Fruit fly (Drosophila melanogaster) whole organism, adult: ENCODE measurements around the gene Eip63F-1.

Experiments
- CG11617 ChIP-seq: fragments of 200-800 bp; sonication (Bioruptor generic); optimal IDR thresholded peaks from 2 replicates; lab custom pipeline; 2017; ENCODE audit warnings: mild to moderate bottlenecking, missing biosample characterization, missing genetic modification reagents, missing genetic modification characterization
- CG12768 ChIP-seq: fragments of 200-800 bp; sonication (Bioruptor generic); optimal IDR thresholded peaks from 2 replicates; lab custom pipeline; 2017; ENCODE audit warnings: missing biosample characterization, missing genetic modification characterization, mild to moderate bottlenecking, moderate library complexity, missing genetic modification reagents
- CG14711 ChIP-seq: fragments of 200-800 bp; sonication (Bioruptor generic); optimal IDR thresholded peaks from 2 replicates; lab custom pipeline; 2018; ENCODE audit warnings: missing biosample characterization, mild to moderate bottlenecking, missing genetic modification characterization, moderate library complexity
- CG1620 ChIP-seq: fragments of 200-800 bp; sonication (Bioruptor generic); optimal IDR thresholded peaks from 2 replicates; lab custom pipeline; 2016; ENCODE audit warnings: missing biosample characterization, missing genetic modification characterization
- CG33017 ChIP-seq: fragments of 200-800 bp; sonication (Bioruptor generic); optimal IDR thresholded peaks from 2 replicates; lab custom pipeline; 2018; ENCODE audit warnings: missing biosample characterization, mild to moderate bottlenecking, missing genetic modification characterization, moderate library complexity
- CG5204 ChIP-seq: fragments of 200-800 bp; sonication (Bioruptor generic); optimal IDR thresholded peaks from 2 replicates; lab custom pipeline; 2016; ENCODE audit warnings: missing biosample characterization, missing genetic modification characterization
- CG7045 ChIP-seq: fragments of 200-800 bp; sonication (Bioruptor generic); optimal IDR thresholded peaks from 2 replicates; lab custom pipeline; 2017; ENCODE audit warnings: missing biosample characterization, mild to moderate bottlenecking, missing genetic modification characterization
- CG7101 ChIP-seq: fragments of 200-800 bp; sonication (Bioruptor generic); optimal IDR thresholded peaks from 2 replicates; lab custom pipeline; 2018; ENCODE audit warnings: missing biosample characterization, mild to moderate bottlenecking, missing genetic modification characterization, moderate library complexity
- Clk ChIP-seq: fragments of 200-800 bp; sonication (Bioruptor generic); optimal IDR thresholded peaks from 2 replicates; lab custom pipeline; 2017; ENCODE audit warnings: missing biosample characterization, missing genetic modification characterization
- Crg-1 ChIP-seq: fragments of 200-800 bp; sonication (Bioruptor generic); optimal IDR thresholded peaks from 2 replicates; lab custom pipeline; 2016; ENCODE audit warnings: missing biosample characterization, missing genetic modification characterization
- Hr96 ChIP-seq: fragments of 200-800 bp; sonication (Bioruptor generic); optimal IDR thresholded peaks from 2 replicates; lab custom pipeline; 2016; ENCODE audit warnings: missing biosample characterization, missing genetic modification characterization
- Mnt ChIP-seq: fragments of 200-800 bp; sonication (Bioruptor generic); optimal IDR thresholded peaks from 2 replicates; lab custom pipeline; 2016; ENCODE audit warnings: missing biosample characterization, mild to moderate bottlenecking, missing genetic modification characterization
- bab1 ChIP-seq: fragments of 200-800 bp; sonication (Bioruptor generic); optimal IDR thresholded peaks from 3 replicates; lab custom pipeline; 2019; ENCODE audit warnings: missing biosample characterization, mild to moderate bottlenecking, missing genetic modification characterization, moderate library complexity
- cic ChIP-seq: fragments of 200-800 bp; sonication (Bioruptor generic); optimal IDR thresholded peaks from 2 replicates; lab custom pipeline; 2017; ENCODE audit warnings: missing biosample characterization, mild to moderate bottlenecking, missing genetic modification characterization, moderate library complexity
- cnc ChIP-seq, 2 experiments: fragments of >200 bp; optimal IDR thresholded peaks; 2 replicates each; lab custom pipeline; 2017
- kay ChIP-seq: fragments of 200-800 bp; sonication (Bioruptor generic); peaks from one replicate; lab custom pipeline; 2016; ENCODE audit warnings: missing biosample characterization, missing genetic modification characterization, borderline replicate concordance
- ovo ChIP-seq: fragments of 200-800 bp; sonication (Bioruptor generic); optimal IDR thresholded peaks from 2 replicates; lab custom pipeline; 2016; ENCODE audit warnings: missing biosample characterization, missing genetic modification characterization
- pad ChIP-seq: fragments of 200-800 bp; sonication (Bioruptor generic); optimal IDR thresholded peaks from 3 replicates; lab custom pipeline; 2017; ENCODE audit warnings: missing biosample characterization, missing genetic modification characterization, mild to moderate bottlenecking, moderate library complexity, missing genetic modification reagents
- tj ChIP-seq: fragments of 200-800 bp; sonication (Bioruptor generic); optimal IDR thresholded peaks from 3 replicates; lab custom pipeline; 2017; ENCODE audit warnings: missing biosample characterization, mild to moderate bottlenecking, missing genetic modification characterization, moderate library complexity
- toe ChIP-seq: fragments of 200-800 bp; sonication (Bioruptor generic); optimal IDR thresholded peaks from 2 replicates; lab custom pipeline; 2016; ENCODE audit warnings: missing biosample characterization, missing genetic modification characterization

The Eip63F-1 gene

DNA sequence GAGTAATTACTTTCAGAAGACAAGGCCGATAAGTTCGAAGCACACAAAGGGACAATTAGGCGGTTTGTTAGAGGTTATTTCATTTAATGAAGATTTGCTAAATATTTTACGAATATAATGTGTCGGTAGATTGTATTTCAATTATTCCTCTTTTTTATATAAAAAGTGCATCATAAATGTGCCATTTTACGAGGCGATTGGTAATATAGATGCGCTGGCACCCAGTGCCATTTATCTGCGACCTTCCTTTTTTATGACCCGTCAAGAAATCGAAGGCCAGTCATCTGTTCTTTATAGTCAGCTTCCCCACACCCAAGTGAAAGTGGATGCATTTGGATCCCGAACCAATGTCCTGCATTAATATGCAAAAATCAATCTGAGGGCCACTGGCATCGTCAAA is 8.0 kb downstream of the Eip63F-1 start:
- TF ChIP-seq CG14711 (tag; lab: Kevin White, UChicago) (no peak), CG1620 (GFP tag; lab: Kevin White, UChicago) (no peak), CG7101 (tag; lab: Kevin White, UChicago) (no peak), cic (GFP tag; lab: Kevin White, UChicago) (no peak), Mnt (no peak), Clk (GFP tag; lab: Kevin White, UChicago) (no peak), CG12768 (GFP tag; lab: Kevin White, UChicago) (no peak), cnc (optimal IDR thresholded peaks at IDR 0.05; lab: Kevin White, UChicago) (no peak), CG33017 (tag; lab: Kevin White, UChicago) (no peak), Hr96 (no peak), bab1 (GFP tag; lab: Kevin White, UChicago) (no peak), CG5204 (GFP tag; lab: Kevin White, UChicago) (no peak), kay (GFP tag; lab: Kevin White, UChicago) (no peak), pad (GFP tag; lab: Kevin White, UChicago) (no peak)

DNA sequence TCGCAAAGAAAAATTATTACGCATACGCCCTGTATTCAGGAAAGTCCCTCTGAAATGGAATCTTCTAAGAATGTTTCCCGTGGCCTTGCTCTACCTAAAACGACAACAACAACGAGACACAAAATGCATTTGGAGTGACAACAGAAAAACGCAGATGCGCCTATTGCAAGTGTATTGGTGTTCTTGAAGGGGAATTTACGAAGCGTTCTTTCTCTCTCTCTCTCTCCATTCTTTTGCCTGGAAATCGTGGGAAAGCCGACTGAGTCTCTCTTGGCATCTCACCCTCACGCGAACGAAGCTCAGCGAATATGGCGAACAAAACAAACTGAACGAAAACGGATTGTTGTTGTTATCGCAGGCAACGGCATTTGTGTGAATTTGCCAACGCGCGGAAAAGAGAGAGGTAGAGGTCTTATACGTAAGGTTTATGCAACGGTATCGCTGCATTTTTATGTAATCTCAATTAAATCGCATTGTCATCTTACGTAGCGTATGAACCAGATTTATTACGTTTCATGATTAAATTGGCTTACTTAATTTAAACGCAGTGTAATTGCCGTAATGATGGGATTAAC is 9.1 kb downstream of the Eip63F-1 start:
- TF ChIP-seq Mnt (peak; percentile 10), CG5204 (GFP tag; lab: Kevin White, UChicago) (no peak), pad (GFP tag; lab: Kevin White, UChicago) (peak; percentile 92), tj (GFP tag; lab: Kevin White, UChicago) (peak; percentile 54), CG1620 (GFP tag; lab: Kevin White, UChicago) (no peak), cic (GFP tag; lab: Kevin White, UChicago) (peak; percentile 44), Hr96 (no peak), cnc (optimal IDR thresholded peaks at IDR 0.05; lab: Kevin White, UChicago) (peak in 1 of 2 experiments; percentile 65), ovo (GFP tag; lab: Kevin White, UChicago) (peak; percentile 34), CG33017 (tag; lab: Kevin White, UChicago) (no peak), CG14711 (tag; lab: Kevin White, UChicago) (no peak)

DNA sequence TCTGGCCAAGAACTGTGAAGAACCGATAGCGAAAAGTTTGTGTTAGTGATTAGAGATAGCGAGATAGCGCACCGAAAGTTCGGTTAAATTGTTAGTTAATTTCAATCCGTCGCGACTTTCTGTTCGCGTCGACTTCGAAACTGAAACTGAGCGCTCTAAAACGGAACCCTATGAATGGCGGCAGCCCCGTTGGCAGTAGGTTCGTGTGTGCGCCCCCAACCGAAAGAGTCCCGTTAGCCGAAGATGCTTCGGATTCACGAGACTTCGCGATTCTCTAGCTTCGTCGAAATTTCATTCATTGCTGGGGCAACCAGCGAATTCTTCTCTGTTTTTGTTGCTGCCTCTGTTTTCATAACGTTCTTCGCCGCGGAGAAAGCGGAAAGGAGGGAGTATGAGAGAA is 9.9 kb downstream of the Eip63F-1 start:
- no peak for TF ChIP-seq CG14711 (tag; lab: Kevin White, UChicago)
- TF ChIP-seq Hr96, result no peak
- no peak for TF ChIP-seq toe
- TF ChIP-seq CG11617, result no peak
- TF ChIP-seq bab1 (GFP tag; lab: Kevin White, UChicago), result no peak
- TF ChIP-seq pad (GFP tag; lab: Kevin White, UChicago), result no peak
- TF ChIP-seq tj (GFP tag; lab: Kevin White, UChicago), result no peak
- TF ChIP-seq CG7101 (tag; lab: Kevin White, UChicago), result no peak
- TF ChIP-seq Crg-1, result no peak
- peak; percentile 93 for TF ChIP-seq cic (GFP tag; lab: Kevin White, UChicago)
- peak; percentile 78 for TF ChIP-seq ovo (GFP tag; lab: Kevin White, UChicago)
- TF ChIP-seq Clk (GFP tag; lab: Kevin White, UChicago), result no peak
- TF ChIP-seq Mnt, result peak; percentile 42
- peak; percentile 42 for TF ChIP-seq kay (GFP tag; lab: Kevin White, UChicago)
- TF ChIP-seq CG12768 (GFP tag; lab: Kevin White, UChicago), result peak; percentile 38
- no peak for TF ChIP-seq CG7045 (GFP tag; lab: Kevin White, UChicago)
- no peak for TF ChIP-seq CG5204 (GFP tag; lab: Kevin White, UChicago)
- no peak for TF ChIP-seq cnc (optimal IDR thresholded peaks at IDR 0.05; lab: Kevin White, UChicago)
- TF ChIP-seq CG33017 (tag; lab: Kevin White, UChicago), result no peak
- no peak for TF ChIP-seq CG1620 (GFP tag; lab: Kevin White, UChicago)

DNA sequence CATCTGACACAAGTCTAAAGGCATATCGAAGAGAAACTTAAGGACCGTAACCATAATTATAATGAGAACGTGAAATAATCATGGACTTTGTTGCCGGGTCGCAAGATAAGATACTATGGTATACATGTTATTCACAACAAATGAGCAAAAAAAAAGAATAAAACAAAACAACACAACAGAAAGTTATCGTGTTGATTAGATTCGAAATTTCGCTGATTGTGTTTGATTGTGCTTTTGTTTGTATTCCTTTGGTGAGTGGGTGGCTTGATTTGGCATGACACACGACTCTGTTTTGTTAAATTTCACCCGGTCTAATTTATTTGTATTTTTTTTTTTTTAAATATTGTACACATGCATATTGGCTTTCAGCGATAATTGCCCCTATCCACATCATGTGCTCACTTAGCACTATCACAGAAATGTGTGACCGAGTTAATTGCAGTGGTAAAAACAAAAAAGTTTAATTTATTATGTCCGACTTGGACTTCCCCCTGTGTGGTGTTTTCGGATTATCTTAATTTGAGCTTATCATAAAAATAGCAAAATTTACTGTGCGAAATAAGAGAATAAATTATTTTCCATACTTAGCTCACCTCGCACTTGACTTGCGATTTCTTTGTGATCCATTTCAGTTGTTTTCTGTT is 11.7 kb downstream of the Eip63F-1 start:
- TF ChIP-seq CG12768 (GFP tag; lab: Kevin White, UChicago), result peak; percentile 46
- peak; percentile 34 for TF ChIP-seq kay (GFP tag; lab: Kevin White, UChicago)
- TF ChIP-seq tj (GFP tag; lab: Kevin White, UChicago), result peak; percentile 3
- TF ChIP-seq cic (GFP tag; lab: Kevin White, UChicago), result peak; percentile 59
- no peak for TF ChIP-seq cnc (optimal IDR thresholded peaks at IDR 0.05; lab: Kevin White, UChicago)

DNA sequence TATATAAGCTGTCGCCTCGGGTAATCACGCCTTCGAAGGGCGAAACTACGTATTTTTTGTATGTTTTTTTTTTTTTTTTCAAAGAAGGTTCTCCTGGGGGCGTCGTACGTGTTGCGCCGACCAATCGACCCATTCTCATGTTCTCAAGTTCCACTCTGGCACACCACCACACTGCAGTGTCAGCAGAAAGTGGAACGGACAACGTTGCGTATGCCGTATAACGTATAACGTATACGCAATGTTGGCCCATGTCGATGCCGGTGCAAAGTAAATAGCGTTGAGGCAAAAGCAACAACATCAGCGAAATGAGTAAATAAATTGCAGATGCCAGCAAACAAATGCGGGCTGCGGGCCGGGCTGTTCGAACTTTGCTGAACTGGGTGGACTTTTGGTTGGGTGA is 23.3 kb downstream of the Eip63F-1 start:
- TF ChIP-seq toe (no peak), CG1620 (GFP tag; lab: Kevin White, UChicago) (no peak), kay (GFP tag; lab: Kevin White, UChicago) (no peak), tj (GFP tag; lab: Kevin White, UChicago) (peak; percentile 48)

DNA sequence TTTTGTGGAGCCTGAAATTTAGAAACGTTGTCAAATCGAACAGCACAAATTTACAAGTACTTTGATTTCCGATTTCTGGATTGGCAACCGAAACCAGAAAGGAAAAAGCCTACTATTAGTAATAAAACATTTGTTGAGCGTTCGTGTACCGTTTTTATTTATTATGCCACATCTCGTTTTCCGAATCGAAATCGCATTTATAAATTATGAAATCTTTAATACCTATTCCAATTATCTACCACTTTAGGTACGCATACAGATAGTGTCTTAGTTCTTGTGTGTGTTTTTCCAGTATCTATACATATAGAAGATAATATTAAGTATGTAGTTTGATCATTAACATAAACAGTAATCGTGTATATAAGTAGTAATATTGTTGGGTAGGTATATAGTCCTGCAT is 25.6 kb downstream of the Eip63F-1 start, which contains the start of gene mge:
Gene mge (minus strand): TSS at position 101 of the 400 bp plus-strand sequence.
- TF ChIP-seq CG7045 (GFP tag; lab: Kevin White, UChicago), result no peak
- no peak for TF ChIP-seq Clk (GFP tag; lab: Kevin White, UChicago)
- no peak for TF ChIP-seq cic (GFP tag; lab: Kevin White, UChicago)
- no peak for TF ChIP-seq CG12768 (GFP tag; lab: Kevin White, UChicago)
- no peak for TF ChIP-seq CG11617
- no peak for TF ChIP-seq CG1620 (GFP tag; lab: Kevin White, UChicago)
- no peak for TF ChIP-seq Mnt
- no peak for TF ChIP-seq CG33017 (tag; lab: Kevin White, UChicago)
